Worm (Caenorhabditis elegans) whole organism, early embryonic: ENCODE results near the gene T28A8.6.

Source experiments
- B0310.2 ChIP-seq: sonication (generic microtip); optimal IDR thresholded peaks from 2 replicates; lab custom pipeline; 2016; ENCODE audit warnings: mild to moderate bottlenecking, missing genetic modification characterization, missing compliant biosample characterization
- ama-1 ChIP-seq: fragments of 150-350 bp; optimal IDR thresholded peaks from 2 replicates; lab custom pipeline; 2014
- ceh-13 ChIP-seq: fragments of 200-800 bp; sonication (Bioruptor generic); optimal IDR thresholded peaks from 2 replicates; lab custom pipeline; 2018; ENCODE audit warnings: mild to moderate bottlenecking, missing genetic modification characterization, missing compliant biosample characterization
- ceh-36 ChIP-seq: sonication (generic microtip); optimal IDR thresholded peaks from 2 replicates; lab custom pipeline; 2016; ENCODE audit warnings: missing genetic modification characterization, inconsistent platforms, missing compliant biosample characterization

ce11 chrIII:13540791-13541190 is 41.8 kb downstream of the T28A8.6 start:
- TF ChIP-seq ama-1 (no peak), B0310.2 (tag; lab: Kevin White, UChicago) (no peak), ceh-13 (no peak), ceh-36 (tag; lab: Kevin White, UChicago) (no peak)
